Worm (Caenorhabditis elegans) whole organism, midembryonic: ENCODE measurements around the gene Y113G7C.1.

ENCODE experiments used
- flt-1 ChIP-seq: fragments of 200-800 bp; sonication (Bioruptor generic); IDR thresholded peaks from 2 replicates; pipeline ENCODE4 v1.3.6; 2022; ENCODE audit warnings: missing genetic modification characterization, missing compliant biosample characterization
- ztf-29 ChIP-seq: fragments of 200-800 bp; sonication (Bioruptor generic); IDR thresholded peaks from 2 replicates; pipeline ENCODE4 v1.3.6; 2022; ENCODE audit warnings: missing genetic modification reagents, missing genetic modification characterization, missing compliant biosample characterization

DNA sequence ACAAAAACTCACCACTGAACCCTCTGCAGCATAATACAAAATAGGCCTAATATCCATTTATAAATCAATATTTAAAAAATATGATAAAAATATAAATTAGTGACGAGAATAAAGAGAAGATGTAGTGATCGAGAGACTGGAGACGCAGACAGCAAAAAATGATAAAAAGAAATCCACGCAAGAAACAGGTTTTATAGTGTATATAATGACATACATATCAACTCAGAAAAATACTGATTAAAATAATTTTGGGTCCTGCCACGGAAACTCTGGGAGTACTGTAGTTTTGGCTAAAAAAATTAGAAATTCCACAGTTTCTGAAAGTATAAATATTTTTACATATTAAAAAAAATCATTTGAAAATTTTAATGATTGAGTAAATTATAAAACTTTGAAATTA, 28.2 kb upstream of the Y113G7C.1 start, which contains the start of gene mlt-4:
- TF ChIP-seq ztf-29, result no peak
- no peak for TF ChIP-seq flt-1
